Fruit fly (Drosophila melanogaster) whole organism, embryonic: ENCODE data around the gene Neurl4.

Source experiments
- Abd-B ChIP-seq: fragments of 200-800 bp; sonication (Bioruptor generic); optimal IDR thresholded peaks from 2 replicates; lab custom pipeline; 2018; ENCODE audit warnings: missing biosample characterization, mild to moderate bottlenecking, missing genetic modification characterization, moderate library complexity
- Ada2b ChIP-seq: fragments of 200-800 bp; sonication (Bioruptor generic); IDR thresholded peaks from 2 replicates; pipeline ENCODE4 v1.3.6; 2022; ENCODE audit warnings: missing biosample characterization, missing genetic modification characterization
- CG12744 ChIP-seq: fragments of 200-800 bp; sonication (Bioruptor generic); optimal IDR thresholded peaks from 2 replicates; lab custom pipeline; 2016; ENCODE audit warnings: missing biosample characterization, missing genetic modification characterization
- CG14014 ChIP-seq: fragments of 200-800 bp; sonication (Bioruptor generic); IDR thresholded peaks from 2 replicates; pipeline ENCODE4 v1.3.6; 2022; ENCODE audit warnings: missing biosample characterization, missing genetic modification characterization
- CG1602 ChIP-seq: fragments of 200-800 bp; sonication (Bioruptor generic); optimal IDR thresholded peaks from 3 replicates; lab custom pipeline; 2016; ENCODE audit warnings: missing biosample characterization, missing genetic modification characterization
- CG18599 ChIP-seq: fragments of 200-800 bp; sonication (Bioruptor generic); optimal IDR thresholded peaks from 3 replicates; lab custom pipeline; 2017; ENCODE audit warnings: missing biosample characterization, missing genetic modification characterization, mild to moderate bottlenecking, moderate library complexity, missing genetic modification reagents
- CG2120 ChIP-seq: fragments of 200-800 bp; sonication (Bioruptor generic); optimal IDR thresholded peaks from 3 replicates; lab custom pipeline; 2016; ENCODE audit warnings: missing biosample characterization, missing genetic modification characterization
- CG5953 ChIP-seq: fragments of 200-800 bp; sonication (Bioruptor generic); IDR thresholded peaks from 2 replicates; pipeline ENCODE4 v1.3.6; 2022; ENCODE audit warnings: missing biosample characterization, missing genetic modification characterization
- CG6765 ChIP-seq: fragments of 200-800 bp; sonication (Bioruptor generic); optimal IDR thresholded peaks from 3 replicates; lab custom pipeline; 2017; ENCODE audit warnings: missing biosample characterization, mild to moderate bottlenecking, missing genetic modification characterization
- CG7786 ChIP-seq: fragments of 200-800 bp; sonication (Bioruptor generic); optimal IDR thresholded peaks from 2 replicates; lab custom pipeline; 2016; ENCODE audit warnings: missing biosample characterization, missing genetic modification characterization
- CG7928 ChIP-seq: fragments of 200-800 bp; sonication (Bioruptor generic); optimal IDR thresholded peaks from 2 replicates; lab custom pipeline; 2017; ENCODE audit warnings: missing biosample characterization, mild to moderate bottlenecking, missing genetic modification characterization
- CG7987 ChIP-seq: fragments of 200-800 bp; sonication (Bioruptor generic); optimal IDR thresholded peaks from 2 replicates; lab custom pipeline; 2018; ENCODE audit warnings: missing biosample characterization, mild to moderate bottlenecking, missing genetic modification characterization, moderate library complexity
- CG8290 ChIP-seq, 3 experiments: fragments of 200-800 bp; sonication (Bioruptor generic); optimal IDR thresholded peaks; 2 replicates each; lab custom pipeline; 2016 to 2019; ENCODE audit warnings: missing biosample characterization in 3 of 3, missing genetic modification characterization in 3 of 3, mild to moderate bottlenecking in 2 of 3, moderate library complexity in 1 of 3
- CG8388 ChIP-seq: fragments of 200-800 bp; sonication (Bioruptor generic); optimal IDR thresholded peaks from 2 replicates; lab custom pipeline; 2019; ENCODE audit warnings: missing biosample characterization, mild to moderate bottlenecking, missing genetic modification characterization, moderate library complexity
- CG8944 ChIP-seq: fragments of 200-800 bp; sonication (Bioruptor generic); optimal IDR thresholded peaks from 3 replicates; lab custom pipeline; 2016; ENCODE audit warnings: missing biosample characterization, missing genetic modification characterization
- Dad ChIP-seq: fragments of 200-800 bp; sonication (Bioruptor generic); optimal IDR thresholded peaks from 3 replicates; lab custom pipeline; 2016; ENCODE audit warnings: missing biosample characterization, missing genetic modification characterization
- Drgx ChIP-seq: fragments of 200-800 bp; sonication (Bioruptor generic); IDR thresholded peaks from 2 replicates; pipeline ENCODE4 v1.3.6; 2022; ENCODE audit warnings: missing biosample characterization, missing genetic modification characterization
- Hr39 ChIP-seq: fragments of >200 bp; optimal IDR thresholded peaks from 2 replicates; lab custom pipeline; 2017
- Kr ChIP-seq: fragments of 200-800 bp; sonication (Bioruptor generic); optimal IDR thresholded peaks from 2 replicates; lab custom pipeline; 2017; ENCODE audit warnings: missing biosample characterization, mild to moderate bottlenecking, missing genetic modification characterization
- Lim3 ChIP-seq: fragments of 200-800 bp; sonication (Bioruptor generic); IDR thresholded peaks from 2 replicates; pipeline ENCODE4 v1.3.6; 2022; ENCODE audit warnings: missing biosample characterization, missing genetic modification characterization
- Mes4 ChIP-seq: fragments of 200-800 bp; sonication (Bioruptor generic); optimal IDR thresholded peaks from 2 replicates; lab custom pipeline; 2016; ENCODE audit warnings: missing biosample characterization, missing genetic modification characterization
- Optix ChIP-seq: fragments of 200-800 bp; sonication (Bioruptor generic); IDR thresholded peaks from 3 replicates; pipeline ENCODE4 v1.3.6; 2022; ENCODE audit warnings: missing biosample characterization, missing genetic modification characterization
- Poxn ChIP-seq: fragments of 200-800 bp; sonication (Bioruptor generic); IDR thresholded peaks from 2 replicates; pipeline ENCODE4 v1.3.6; 2022; ENCODE audit warnings: missing biosample characterization, missing genetic modification characterization
- Sin3A ChIP-seq: fragments of >200 bp; optimal IDR thresholded peaks from 2 replicates; lab custom pipeline; 2018
- Spps ChIP-seq: fragments of 200-800 bp; sonication (Bioruptor generic); optimal IDR thresholded peaks from 2 replicates; lab custom pipeline; 2018; ENCODE audit warnings: missing biosample characterization, mild to moderate bottlenecking, missing genetic modification characterization
- Sry-δ ChIP-seq: fragments of 200-800 bp; sonication (Bioruptor generic); optimal IDR thresholded peaks from 2 replicates; lab custom pipeline; 2016; ENCODE audit warnings: missing biosample characterization, missing genetic modification characterization
- Xbp1 ChIP-seq: fragments of 200-800 bp; sonication (Bioruptor generic); optimal IDR thresholded peaks from 3 replicates; lab custom pipeline; 2016; ENCODE audit warnings: missing biosample characterization, mild to moderate bottlenecking, missing genetic modification characterization
- Xrp1 ChIP-seq: fragments of 200-800 bp; sonication (Bioruptor generic); IDR thresholded peaks from 2 replicates; pipeline ENCODE4 v1.3.6; 2022; ENCODE audit warnings: missing biosample characterization, missing genetic modification characterization
- YL-1 ChIP-seq: fragments of 200-800 bp; sonication (Bioruptor generic); optimal IDR thresholded peaks from 3 replicates; lab custom pipeline; 2017; ENCODE audit warnings: missing biosample characterization, mild to moderate bottlenecking, missing genetic modification characterization
- ash1 ChIP-seq: fragments of 200-800 bp; sonication (Bioruptor generic); optimal IDR thresholded peaks from 2 replicates; lab custom pipeline; 2018; ENCODE audit warnings: missing biosample characterization, mild to moderate bottlenecking, missing genetic modification characterization
- cas ChIP-seq: fragments of 200-800 bp; sonication (Bioruptor generic); IDR thresholded peaks from 2 replicates; pipeline ENCODE4 v1.3.6; 2022; ENCODE audit warnings: missing biosample characterization, missing genetic modification characterization
- cg ChIP-seq: fragments of 200-800 bp; sonication (Bioruptor generic); optimal IDR thresholded peaks from 3 replicates; lab custom pipeline; 2019; ENCODE audit warnings: missing biosample characterization, mild to moderate bottlenecking, missing genetic modification characterization, moderate library complexity
- chinmo ChIP-seq: fragments of 200-800 bp; sonication (Bioruptor generic); IDR thresholded peaks from 4 replicates; pipeline ENCODE4 v1.3.6; 2022; ENCODE audit warnings: missing biosample characterization, missing genetic modification characterization; ENCODE audit not compliant: partially characterized antibody
- chm ChIP-seq: fragments of 200-800 bp; sonication (Bioruptor generic); IDR thresholded peaks from 2 replicates; pipeline ENCODE4 v1.3.6; 2022; ENCODE audit warnings: missing biosample characterization, missing genetic modification characterization
- corto ChIP-seq: fragments of 200-800 bp; sonication (Bioruptor generic); optimal IDR thresholded peaks from 2 replicates; lab custom pipeline; 2016; ENCODE audit warnings: missing biosample characterization, mild to moderate bottlenecking, missing genetic modification characterization, moderate library complexity
- dm ChIP-seq: fragments of 200-800 bp; sonication (Bioruptor generic); optimal IDR thresholded peaks from 3 replicates; lab custom pipeline; 2016; ENCODE audit warnings: missing biosample characterization, missing genetic modification characterization
- emc ChIP-seq: fragments of 200-800 bp; sonication (Bioruptor generic); optimal IDR thresholded peaks from 2 replicates; lab custom pipeline; 2016; ENCODE audit warnings: missing biosample characterization, missing genetic modification characterization
- ewg ChIP-seq: fragments of 200-800 bp; sonication (Bioruptor generic); optimal IDR thresholded peaks from 3 replicates; lab custom pipeline; 2017; ENCODE audit warnings: mild to moderate bottlenecking, missing biosample characterization, missing genetic modification reagents, missing genetic modification characterization
- exex ChIP-seq: fragments of 200-800 bp; sonication (Bioruptor generic); optimal IDR thresholded peaks from 4 replicates; lab custom pipeline; 2018; ENCODE audit warnings: missing biosample characterization, mild to moderate bottlenecking, missing genetic modification characterization, moderate library complexity
- gcm ChIP-seq: fragments of 200-800 bp; sonication (Bioruptor generic); optimal IDR thresholded peaks from 2 replicates; lab custom pipeline; 2019; ENCODE audit warnings: missing biosample characterization, mild to moderate bottlenecking, missing genetic modification characterization, moderate library complexity
- kni ChIP-seq: fragments of 200-800 bp; sonication (Bioruptor generic); optimal IDR thresholded peaks from 3 replicates; lab custom pipeline; 2017; ENCODE audit warnings: mild to moderate bottlenecking, missing biosample characterization, missing genetic modification reagents, missing genetic modification characterization
- onecut ChIP-seq: fragments of 200-800 bp; sonication (Bioruptor generic); IDR thresholded peaks from 2 replicates; pipeline ENCODE4 v1.3.6; 2022; ENCODE audit warnings: missing biosample characterization, missing genetic modification characterization
- otp ChIP-seq: fragments of 200-800 bp; sonication (Bioruptor generic); IDR thresholded peaks from 3 replicates; pipeline ENCODE4, ENCODE4 v1.3.6; 2022; ENCODE audit warnings: missing biosample characterization, missing genetic modification characterization
- pita ChIP-seq: fragments of 200-800 bp; sonication (Bioruptor generic); optimal IDR thresholded peaks from 2 replicates; lab custom pipeline; 2017; ENCODE audit warnings: missing biosample characterization, mild to moderate bottlenecking, missing genetic modification characterization
- psq ChIP-seq: fragments of 200-800 bp; sonication (Bioruptor generic); optimal IDR thresholded peaks from 2 replicates; lab custom pipeline; 2017; ENCODE audit warnings: missing biosample characterization, missing genetic modification characterization
- sens-2 ChIP-seq: fragments of 200-800 bp; sonication (Bioruptor generic); IDR thresholded peaks from 2 replicates; pipeline ENCODE4 v1.3.6; 2022; ENCODE audit warnings: missing biosample characterization, missing genetic modification characterization
- sima ChIP-seq: fragments of 200-800 bp; sonication (Bioruptor generic); optimal IDR thresholded peaks from 2 replicates; lab custom pipeline; 2016; ENCODE audit warnings: missing biosample characterization, missing genetic modification characterization
- tna ChIP-seq: fragments of 200-800 bp; sonication (Bioruptor generic); IDR thresholded peaks from 2 replicates; pipeline ENCODE4 v1.3.6; 2022; ENCODE audit warnings: missing biosample characterization, missing genetic modification characterization; ENCODE audit not compliant: partially characterized antibody
- toy ChIP-seq: fragments of 200-800 bp; sonication (Bioruptor generic); IDR thresholded peaks from 2 replicates; pipeline ENCODE4 v1.3.6; 2022; ENCODE audit warnings: missing biosample characterization, missing genetic modification characterization
- tx ChIP-seq: fragments of 200-800 bp; sonication (Bioruptor generic); optimal IDR thresholded peaks from 2 replicates; lab custom pipeline; 2016; ENCODE audit warnings: missing biosample characterization, missing genetic modification characterization

The Neurl4 gene

dm6 chr3L:14037655-14038644, 11.7 kb downstream of the Neurl4 start (continued):
- TF ChIP-seq Lim3 (GFP tag; lab: Robert Waterston, UW): no peak
- TF ChIP-seq CG5953 (GFP tag; lab: Robert Waterston, UW): no peak
- TF ChIP-seq Drgx (GFP tag; lab: Robert Waterston, UW): peak; percentile 54; the same call in 1 of the 2 replicates
- no peak for TF ChIP-seq gcm (GFP tag; lab: Kevin White, UChicago)
- TF ChIP-seq pita (GFP tag; lab: Kevin White, UChicago): no peak
- TF ChIP-seq Ada2b: no peak
- peak; percentile 72 for TF ChIP-seq cg
- no peak for TF ChIP-seq corto
- peak; percentile 11 for TF ChIP-seq Spps (tag; lab: Kevin White, UChicago)
- TF ChIP-seq otp (GFP tag; lab: Robert Waterston, UW): no peak
- TF ChIP-seq Sry-δ (GFP tag; lab: Kevin White, UChicago): no peak
- TF ChIP-seq YL-1 (GFP tag; lab: Kevin White, UChicago): peak; percentile 43
- TF ChIP-seq dm (GFP tag; lab: Kevin White, UChicago): peak; percentile 41
- TF ChIP-seq CG18599 (GFP tag; lab: Kevin White, UChicago): no peak
- TF ChIP-seq Poxn (GFP tag; lab: Robert Waterston, UW): no peak
- no peak for TF ChIP-seq ewg (GFP tag; lab: Kevin White, UChicago)
- TF ChIP-seq chm: peak; percentile 43; the same call in 1 of the 2 replicates
- no peak for TF ChIP-seq Sin3A (lab: Kevin White, UChicago)
- TF ChIP-seq toy (GFP tag; lab: Robert Waterston, UW): no peak
- peak; percentile 2 for TF ChIP-seq CG6765 (GFP tag; lab: Kevin White, UChicago)
- TF ChIP-seq CG8290 (GFP tag; optimal IDR thresholded peaks at IDR 0.05; lab: Kevin White, UChicago): no peak
- TF ChIP-seq CG8290 (tag; optimal IDR thresholded peaks at IDR 0.05; lab: Kevin White, UChicago): no peak
- TF ChIP-seq cas (GFP tag; lab: Robert Waterston, UW): no peak
- no peak for TF ChIP-seq Kr (GFP tag; lab: Kevin White, UChicago)
- no peak for TF ChIP-seq emc
- TF ChIP-seq Dad (GFP tag; lab: Kevin White, UChicago): no peak
- no peak for TF ChIP-seq psq (GFP tag; lab: Kevin White, UChicago)
- peak; percentile 56 for TF ChIP-seq CG2120 (GFP tag; lab: Kevin White, UChicago)
- TF ChIP-seq Mes4 (GFP tag; lab: Kevin White, UChicago): no peak
- TF ChIP-seq CG12744 (GFP tag; lab: Kevin White, UChicago): no peak
- peak; percentile 31; the same call in 1 of the 2 replicates for TF ChIP-seq CG14014 (GFP tag; lab: Robert Waterston, UW)
- no peak for TF ChIP-seq CG7987
- TF ChIP-seq Xbp1 (GFP tag; lab: Kevin White, UChicago): peak; percentile 26
- no peak for TF ChIP-seq ash1
- TF ChIP-seq CG1602: no peak
- TF ChIP-seq CG7928 (GFP tag; lab: Kevin White, UChicago): no peak
- no peak for TF ChIP-seq onecut (GFP tag; lab: Robert Waterston, UW)
- peak; percentile 30 for TF ChIP-seq tx (GFP tag; lab: Kevin White, UChicago)
- TF ChIP-seq kni: peak; percentile 45
- TF ChIP-seq CG8944 (GFP tag; lab: Kevin White, UChicago): no peak
- no peak for TF ChIP-seq sens-2
- TF ChIP-seq chinmo: peak; percentile 89; the same call in 2 of the 4 replicates
- TF ChIP-seq Optix (GFP tag; lab: Robert Waterston, UW): no peak
- TF ChIP-seq sima (GFP tag; lab: Kevin White, UChicago): no peak
- no peak for TF ChIP-seq exex (tag; lab: Kevin White, UChicago)
- TF ChIP-seq CG8388: no peak
- TF ChIP-seq CG7786: no peak
- no peak for TF ChIP-seq Abd-B
- TF ChIP-seq Hr39: no peak
- no peak for TF ChIP-seq Xrp1
- TF ChIP-seq tna (GFP tag; lab: Robert Waterston, UW): no peak; the same call in 1 of the 2 replicates
